Worm (Caenorhabditis elegans): ENCODE measurements around the gene T08G3.11.

Gene T08G3.11

ce11 chrV:16487474-16487873 lies 8.3 kb upstream of the T08G3.11 start, which contains the start of gene Y32B12A.5:
TSS of gene Y32B12A.5 (minus strand) at chrV:16487574.
- TF ChIP-seq him-1 (tag; optimal IDR thresholded peaks at IDR 0.05) = no peak
- TF ChIP-seq W03F9.2 (tag; optimal IDR thresholded peaks at IDR 0.05) = no peak
- TF ChIP-seq dao-5 (tag; optimal IDR thresholded peaks at IDR 0.05) = no peak

ce11 chrV:16483681-16484080 lies 4.5 kb upstream of the T08G3.11 start, which contains the start of gene srh-139:
TSS of gene srh-139 (plus strand) at chrV:16483981.
- TF ChIP-seq dao-5 (tag; optimal IDR thresholded peaks at IDR 0.05) (no peak), W03F9.2 (tag; optimal IDR thresholded peaks at IDR 0.05) (no peak), him-1 (tag; optimal IDR thresholded peaks at IDR 0.05) (no peak)

DNA sequence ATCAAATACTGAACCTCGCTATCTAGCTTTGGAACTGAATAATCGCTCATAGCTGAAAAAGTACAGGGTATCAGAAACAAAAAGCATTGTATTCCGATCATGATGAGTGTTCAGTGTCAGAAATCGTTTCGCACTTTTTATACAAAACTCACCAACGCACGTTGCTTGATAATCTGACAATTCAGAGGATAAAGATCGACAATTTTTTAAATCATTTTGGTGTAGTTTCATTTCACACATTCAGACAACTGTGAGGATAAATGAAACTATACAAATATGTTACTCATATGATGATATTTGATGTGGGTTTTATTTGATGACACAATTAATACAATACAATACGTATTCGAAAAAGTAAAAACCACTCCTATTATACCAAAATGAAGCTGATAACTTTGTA lies 3.9 kb upstream of the T08G3.11 start, which contains the start of gene F57E7.2:
F57E7.2 (minus strand) TSS at position 101 of the 400 bp plus-strand sequence.
- TF ChIP-seq dao-5 (tag; optimal IDR thresholded peaks at IDR 0.05) (no peak), him-1 (tag; optimal IDR thresholded peaks at IDR 0.05) (no peak), W03F9.2 (tag; optimal IDR thresholded peaks at IDR 0.05) (no peak)

- no peak for TF ChIP-seq W03F9.2 (tag; optimal IDR thresholded peaks at IDR 0.05)
- TF ChIP-seq him-1 (tag; optimal IDR thresholded peaks at IDR 0.05) = no peak
- no peak for TF ChIP-seq dao-5 (tag; optimal IDR thresholded peaks at IDR 0.05)
Observed at ce11 chrV:16480919-16481630, 1.9 kb upstream of the T08G3.11 start, which contains the start of the genes F57E7.4 and spig-6. TSS of gene F57E7.4 (minus strand) at chrV:16481019. TSS of gene spig-6 (plus strand) at chrV:16481580.

ce11 chrV:16471995-16472563 lies 7.1 kb downstream of the T08G3.11 start, which contains the start of gene srw-35:
TSS of gene srw-35 (plus strand) at chrV:16472513.
- no peak for TF ChIP-seq him-1 (tag; optimal IDR thresholded peaks at IDR 0.05)

DNA sequence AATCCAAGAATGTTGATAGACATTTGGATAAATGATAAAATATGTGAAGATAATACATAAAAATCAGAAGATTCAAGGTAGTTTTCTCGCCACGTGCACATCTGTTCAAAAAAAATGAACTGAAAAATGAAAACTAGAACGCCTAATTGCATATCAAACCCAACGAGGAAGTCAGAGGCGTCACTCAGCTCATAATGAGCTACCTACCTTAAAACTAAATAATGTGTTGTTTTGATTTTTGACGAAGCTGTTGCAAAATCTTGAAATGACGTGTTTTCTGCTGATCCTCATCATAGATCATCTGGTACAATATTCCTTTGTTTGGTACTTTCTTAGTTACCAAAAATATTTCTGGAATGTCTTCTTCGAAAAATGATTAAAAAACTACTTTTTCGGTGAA lies 8.3 kb downstream of the T08G3.11 start, which contains the start of gene srh-138:
srh-138 (minus strand) TSS at position 101 of the 400 bp plus-strand sequence.
- TF ChIP-seq dao-5 (tag; optimal IDR thresholded peaks at IDR 0.05) (no peak), W03F9.2 (tag; optimal IDR thresholded peaks at IDR 0.05) (no peak), him-1 (tag; optimal IDR thresholded peaks at IDR 0.05) (no peak)

ce11 chrV:16467840-16468239 lies 11.3 kb downstream of the T08G3.11 start, which contains the start of gene sru-44:
TSS of gene sru-44 (minus strand) at chrV:16467940.
- TF ChIP-seq him-1 (tag; optimal IDR thresholded peaks at IDR 0.05) = no peak
- no peak for TF ChIP-seq dao-5 (tag; optimal IDR thresholded peaks at IDR 0.05)

DNA sequence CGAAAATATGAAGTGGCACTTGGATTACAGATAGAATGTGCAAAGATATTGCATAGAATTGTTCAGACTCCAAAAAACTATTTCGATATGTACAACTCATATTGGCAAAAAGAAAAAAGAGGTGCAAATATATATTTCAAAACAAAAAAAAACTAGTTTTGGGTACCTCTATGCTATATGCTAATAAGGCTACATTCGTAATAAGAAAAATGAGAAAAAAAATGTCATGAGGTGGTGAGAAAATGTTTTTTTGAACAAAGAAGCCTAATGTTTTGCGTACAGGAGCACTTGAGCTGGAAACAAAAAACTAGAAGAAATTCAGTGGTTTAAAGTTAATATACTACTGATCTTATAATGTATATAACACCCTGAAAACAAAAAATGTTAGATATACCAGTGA lies 18.3 kb downstream of the T08G3.11 start, which contains the start of gene srh-142:
srh-142 (minus strand) TSS at position 101 of the 400 bp plus-strand sequence.
- no peak for TF ChIP-seq W03F9.2 (tag; optimal IDR thresholded peaks at IDR 0.05)
- no peak for TF ChIP-seq dao-5 (tag; optimal IDR thresholded peaks at IDR 0.05)
- no peak for TF ChIP-seq him-1 (tag; optimal IDR thresholded peaks at IDR 0.05)

ce11 chrV:16459377-16459776 lies 19.8 kb downstream of the T08G3.11 start:
- TF ChIP-seq him-1 (tag; optimal IDR thresholded peaks at IDR 0.05) (no peak), W03F9.2 (tag; optimal IDR thresholded peaks at IDR 0.05) (no peak), dao-5 (tag; optimal IDR thresholded peaks at IDR 0.05) (no peak)

- TF ChIP-seq dao-5 (tag; optimal IDR thresholded peaks at IDR 0.05) (no peak), W03F9.2 (tag; optimal IDR thresholded peaks at IDR 0.05) (no peak), him-1 (tag; optimal IDR thresholded peaks at IDR 0.05) (no peak)
Observed at ce11 chrV:16458714-16459113, 20.5 kb downstream of the T08G3.11 start, which contains the start of gene str-15. TSS of gene str-15 (minus strand) at chrV:16458814.

DNA sequence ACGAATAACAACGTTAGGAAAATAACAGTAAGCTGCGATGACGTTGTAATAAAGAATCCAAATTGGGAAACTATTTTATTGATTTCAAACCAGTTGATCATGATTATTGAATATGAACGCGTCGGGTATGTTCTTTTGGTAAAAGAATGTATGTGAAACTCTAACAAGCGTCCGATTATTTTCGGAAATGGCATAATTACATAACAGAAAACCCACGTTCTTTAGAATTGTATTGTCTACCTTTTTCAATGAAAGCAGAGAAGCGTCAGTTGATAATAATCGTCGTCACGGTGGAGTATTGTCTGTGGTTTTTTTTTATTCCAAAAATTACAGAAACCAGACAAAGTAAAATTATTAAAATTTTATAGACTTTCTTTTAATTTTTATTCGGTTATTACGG lies 24.1 kb downstream of the T08G3.11 start, which contains the start of gene str-14:
str-14 (minus strand) TSS at position 101 of the 400 bp plus-strand sequence.
- no peak for TF ChIP-seq W03F9.2 (tag; optimal IDR thresholded peaks at IDR 0.05)
- no peak for TF ChIP-seq him-1 (tag; optimal IDR thresholded peaks at IDR 0.05)
- no peak for TF ChIP-seq dao-5 (tag; optimal IDR thresholded peaks at IDR 0.05)

ce11 chrV:16447735-16448134 lies 31.4 kb downstream of the T08G3.11 start, which contains the start of gene T08G3.13:
TSS of gene T08G3.13 (plus strand) at chrV:16448035.
- no peak for TF ChIP-seq dao-5 (tag; optimal IDR thresholded peaks at IDR 0.05)
- no peak for TF ChIP-seq him-1 (tag; optimal IDR thresholded peaks at IDR 0.05)
- TF ChIP-seq W03F9.2 (tag; optimal IDR thresholded peaks at IDR 0.05) = no peak

ce11 chrV:16446191-16446590 lies 33.0 kb downstream of the T08G3.11 start:
- TF ChIP-seq dao-5 (tag; optimal IDR thresholded peaks at IDR 0.05) (no peak), him-1 (tag; optimal IDR thresholded peaks at IDR 0.05) (no peak), W03F9.2 (tag; optimal IDR thresholded peaks at IDR 0.05) (no peak)

DNA sequence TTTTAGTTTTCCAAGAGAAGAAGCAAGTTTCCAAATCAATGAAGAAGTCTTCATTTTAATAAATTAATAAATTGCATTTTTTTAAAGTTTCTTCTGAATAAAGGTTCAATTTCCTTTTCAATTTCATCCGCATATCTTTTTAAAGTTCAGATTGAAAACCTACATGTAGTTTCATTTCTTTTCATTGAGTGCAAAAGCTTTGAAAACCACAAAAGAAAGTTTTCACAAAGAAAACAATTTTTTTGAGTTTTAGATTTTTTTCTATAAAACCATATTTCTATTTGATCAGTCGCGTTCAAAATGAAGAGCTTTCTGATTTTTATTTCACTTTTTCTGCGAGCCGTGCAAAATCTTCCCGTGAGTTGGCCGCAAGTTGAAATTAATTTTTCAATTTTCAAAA lies 33.5 kb downstream of the T08G3.11 start, which contains the start of gene T08G3.6:
T08G3.6 (plus strand) TSS at position 301 of the 400 bp plus-strand sequence.
- TF ChIP-seq W03F9.2 (tag; optimal IDR thresholded peaks at IDR 0.05) = no peak
- no peak for TF ChIP-seq him-1 (tag; optimal IDR thresholded peaks at IDR 0.05)
- TF ChIP-seq dao-5 (tag; optimal IDR thresholded peaks at IDR 0.05) = no peak
